Fruit fly (Drosophila melanogaster) whole organism, adult: Measurements from ENCODE around the gene CG8664.

Source experiments
- CG14711 ChIP-seq: fragments of 200-800 bp; sonication (Bioruptor generic); optimal IDR thresholded peaks from 2 replicates; lab custom pipeline; 2018; ENCODE audit warnings: missing biosample characterization, mild to moderate bottlenecking, missing genetic modification characterization, moderate library complexity
- CG33017 ChIP-seq: fragments of 200-800 bp; sonication (Bioruptor generic); optimal IDR thresholded peaks from 2 replicates; lab custom pipeline; 2018; ENCODE audit warnings: missing biosample characterization, mild to moderate bottlenecking, missing genetic modification characterization, moderate library complexity
- CG5204 ChIP-seq: fragments of 200-800 bp; sonication (Bioruptor generic); optimal IDR thresholded peaks from 2 replicates; lab custom pipeline; 2016; ENCODE audit warnings: missing biosample characterization, missing genetic modification characterization
- CG7045 ChIP-seq: fragments of 200-800 bp; sonication (Bioruptor generic); optimal IDR thresholded peaks from 2 replicates; lab custom pipeline; 2017; ENCODE audit warnings: missing biosample characterization, mild to moderate bottlenecking, missing genetic modification characterization
- Hr96 ChIP-seq: fragments of 200-800 bp; sonication (Bioruptor generic); optimal IDR thresholded peaks from 2 replicates; lab custom pipeline; 2016; ENCODE audit warnings: missing biosample characterization, missing genetic modification characterization
- Mnt ChIP-seq: fragments of 200-800 bp; sonication (Bioruptor generic); optimal IDR thresholded peaks from 2 replicates; lab custom pipeline; 2016; ENCODE audit warnings: missing biosample characterization, mild to moderate bottlenecking, missing genetic modification characterization
- bab1 ChIP-seq: fragments of 200-800 bp; sonication (Bioruptor generic); optimal IDR thresholded peaks from 3 replicates; lab custom pipeline; 2019; ENCODE audit warnings: missing biosample characterization, mild to moderate bottlenecking, missing genetic modification characterization, moderate library complexity
- cic ChIP-seq: fragments of 200-800 bp; sonication (Bioruptor generic); optimal IDR thresholded peaks from 2 replicates; lab custom pipeline; 2017; ENCODE audit warnings: missing biosample characterization, mild to moderate bottlenecking, missing genetic modification characterization, moderate library complexity
- cnc ChIP-seq, 2 experiments: fragments of >200 bp; optimal IDR thresholded peaks; 2 replicates each; lab custom pipeline; 2017
- kay ChIP-seq: fragments of 200-800 bp; sonication (Bioruptor generic); peaks from one replicate; lab custom pipeline; 2016; ENCODE audit warnings: missing biosample characterization, missing genetic modification characterization, borderline replicate concordance
- ovo ChIP-seq: fragments of 200-800 bp; sonication (Bioruptor generic); optimal IDR thresholded peaks from 2 replicates; lab custom pipeline; 2016; ENCODE audit warnings: missing biosample characterization, missing genetic modification characterization
- tj ChIP-seq: fragments of 200-800 bp; sonication (Bioruptor generic); optimal IDR thresholded peaks from 3 replicates; lab custom pipeline; 2017; ENCODE audit warnings: missing biosample characterization, mild to moderate bottlenecking, missing genetic modification characterization, moderate library complexity
- toe ChIP-seq: fragments of 200-800 bp; sonication (Bioruptor generic); optimal IDR thresholded peaks from 2 replicates; lab custom pipeline; 2016; ENCODE audit warnings: missing biosample characterization, missing genetic modification characterization

- no peak for TF ChIP-seq ovo
- TF ChIP-seq Mnt, result no peak
- TF ChIP-seq CG5204, result no peak
- no peak for TF ChIP-seq cic (GFP tag; lab: Kevin White, UChicago)
- no peak for TF ChIP-seq kay (GFP tag; lab: Kevin White, UChicago)
- no peak for TF ChIP-seq cnc (optimal IDR thresholded peaks at IDR 0.05; lab: Kevin White, UChicago)
- no peak for TF ChIP-seq CG33017 (tag; lab: Kevin White, UChicago)
- TF ChIP-seq CG14711 (tag; lab: Kevin White, UChicago), result no peak
- TF ChIP-seq bab1 (GFP tag; lab: Kevin White, UChicago), result no peak
- no peak for TF ChIP-seq tj (GFP tag; lab: Kevin White, UChicago)
- TF ChIP-seq Hr96, result no peak
- TF ChIP-seq toe, result no peak
- TF ChIP-seq CG7045 (GFP tag; lab: Kevin White, UChicago), result no peak
These were observed 45.1 kb downstream of the CG8664 start for dm6 chrX:17237421-17237820.
